Worm (Caenorhabditis elegans): ENCODE measurements around the gene F09E10.6.

DNA sequence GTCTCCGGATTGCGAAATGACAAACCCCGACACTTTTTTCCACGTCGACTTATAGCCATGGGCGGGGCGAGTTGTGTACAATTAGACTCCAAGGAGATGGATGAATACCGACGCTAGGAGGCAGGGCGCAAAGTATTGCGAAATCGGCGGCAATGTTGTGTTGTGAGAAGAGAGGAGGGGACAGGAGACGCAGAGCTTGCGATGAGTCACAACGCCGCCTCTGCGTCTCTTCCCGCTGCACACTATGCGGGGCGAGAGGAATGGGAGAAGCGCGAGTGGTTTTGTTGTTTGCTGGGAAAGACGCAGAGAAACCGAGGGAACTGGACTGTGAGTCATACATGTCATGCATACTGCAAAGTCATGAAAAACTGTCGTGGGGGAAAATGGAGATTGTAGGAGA is 43.1 kb downstream of the F09E10.6 start:
- TF ChIP-seq mab-5 (tag; optimal IDR thresholded peaks at IDR 0.05): peak; percentile 61
- peak; percentile 81 for TF ChIP-seq blmp-1 (tag; optimal IDR thresholded peaks at IDR 0.05; ENCODE audit: insufficient read depth)
- no peak for TF ChIP-seq elt-3 (tag; optimal IDR thresholded peaks at IDR 0.05)
- TF ChIP-seq nhr-25 (tag; optimal IDR thresholded peaks at IDR 0.05): peak; percentile 89
- TF ChIP-seq crh-2 (tag; optimal IDR thresholded peaks at IDR 0.05): peak; percentile 91
- peak; percentile 59 for TF ChIP-seq unc-62 (GFP tag; optimal IDR thresholded peaks at IDR 0.05)
- no peak for TF ChIP-seq ama-1 (optimal IDR thresholded peaks at IDR 0.05)
- peak; percentile 83 for TF ChIP-seq C34F6.9 (tag; optimal IDR thresholded peaks at IDR 0.05)
- TF ChIP-seq nhr-12 (tag; optimal IDR thresholded peaks at IDR 0.05): no peak
- no peak for TF ChIP-seq ztf-11 (tag; optimal IDR thresholded peaks at IDR 0.05)
- peak; percentile 22 for TF ChIP-seq snpc-4 (tag; optimal IDR thresholded peaks at IDR 0.05)

Data from whole organism, L2 larva.